Worm (Caenorhabditis elegans): ENCODE measurements around the gene cdr-3.
"Not testable (repeated sequence)": the region's sequence is repeated elsewhere in the genome, so short reads cannot be mapped to it uniquely, and the experiment has no call there.

DNA sequence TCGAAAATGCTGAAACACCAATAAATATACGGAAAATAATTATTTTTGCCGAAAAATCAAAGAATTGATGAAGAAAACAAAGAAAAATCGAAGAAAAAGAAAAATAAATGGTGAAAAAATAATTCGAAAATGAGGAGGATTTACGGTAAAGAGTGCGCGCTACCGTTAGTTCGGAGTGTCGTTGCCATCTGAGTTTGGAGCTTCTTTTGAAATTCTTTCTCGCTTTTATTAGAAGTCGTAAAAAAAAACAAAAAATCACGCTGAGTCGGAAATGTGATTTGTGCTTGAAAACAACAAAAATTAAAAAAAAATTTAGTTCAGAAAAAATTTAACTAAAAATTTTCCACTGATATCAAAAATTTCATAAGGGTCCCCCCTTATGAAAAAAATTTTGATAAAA lies 42.9 kb downstream of the cdr-3 start, which contains the start of gene F23H12.10:
- not testable (repeated sequence) for TF ChIP-seq nhr-23 (tag; optimal IDR thresholded peaks at IDR 0.05); hmg-11 (tag; optimal IDR thresholded peaks at IDR 0.05); elt-3 (tag; optimal IDR thresholded peaks at IDR 0.05); ama-1 (optimal IDR thresholded peaks at IDR 0.05); ztf-4 (tag; optimal IDR thresholded peaks at IDR 0.05); sea-2 (GFP tag; optimal IDR thresholded peaks at IDR 0.05); ceh-28 (tag; optimal IDR thresholded peaks at IDR 0.05); nhr-77 (tag; optimal IDR thresholded peaks at IDR 0.05); pqm-1 (tag; optimal IDR thresholded peaks at IDR 0.05); skn-1 (tag; optimal IDR thresholded peaks at IDR 0.05)

Measured in whole organism, L3 larva.